Worm (Caenorhabditis elegans) whole organism, young adult: ENCODE data around the gene F41G3.3.

Experiments used
- B0261.1 ChIP-seq: sonication (generic microtip); optimal IDR thresholded peaks from 2 replicates; lab custom pipeline; 2016; ENCODE audit warnings: mild to moderate bottlenecking, missing genetic modification characterization, moderate library complexity, missing compliant biosample characterization
- B0336.3 ChIP-seq: fragments of 200-800 bp; sonication (Bioruptor generic); IDR thresholded peaks from 2 replicates; pipeline ENCODE4 v1.3.6; 2022; ENCODE audit warnings: missing genetic modification characterization, missing compliant biosample characterization
- C06A6.2 ChIP-seq: fragments of 200-800 bp; sonication (Bioruptor generic); conservative IDR thresholded peaks from 2 replicates; pipeline ENCODE4 v1.3.6; 2022; ENCODE audit warnings: missing genetic modification characterization, missing compliant biosample characterization
- C17E4.6 ChIP-seq: fragments of 200-800 bp; sonication (Bioruptor generic); IDR thresholded peaks from 2 replicates; pipeline ENCODE4 v1.3.6; 2022; ENCODE audit warnings: missing genetic modification reagents, missing genetic modification characterization, missing compliant biosample characterization
- F23B12.7 ChIP-seq: sonication (generic microtip); optimal IDR thresholded peaks from 2 replicates; lab custom pipeline; 2017; ENCODE audit warnings: missing genetic modification characterization, mild to moderate bottlenecking, missing compliant biosample characterization, antibody characterized with exemption, moderate library complexity; ENCODE audit not compliant: insufficient read depth
- F37B4.10 ChIP-seq: fragments of 200-800 bp; sonication (Bioruptor generic); IDR thresholded peaks from 2 replicates; pipeline ENCODE4 v1.3.6; 2022; ENCODE audit warnings: missing genetic modification characterization, missing compliant biosample characterization
- F39B2.1 ChIP-seq: fragments of 200-800 bp; sonication (Bioruptor generic); IDR thresholded peaks from 2 replicates; pipeline ENCODE4 v1.3.6; 2022; ENCODE audit warnings: missing genetic modification reagents, missing genetic modification characterization, missing compliant biosample characterization
- F52B5.7 ChIP-seq: sonication (generic microtip); optimal IDR thresholded peaks from 2 replicates; lab custom pipeline; 2016; ENCODE audit warnings: mild to moderate bottlenecking, missing genetic modification characterization, missing compliant biosample characterization
- F57C9.4 ChIP-seq: sonication (generic microtip); optimal IDR thresholded peaks from 2 replicates; lab custom pipeline; 2017; ENCODE audit warnings: mild to moderate bottlenecking, missing genetic modification characterization, missing compliant biosample characterization
- K11D2.4 ChIP-seq: fragments of 200-800 bp; sonication (Bioruptor generic); IDR thresholded peaks from 2 replicates; pipeline ENCODE4 v1.3.6; 2022; ENCODE audit warnings: missing genetic modification reagents, missing genetic modification characterization, missing compliant biosample characterization
- K12H6.12 ChIP-seq: fragments of 200-800 bp; sonication (Bioruptor generic); optimal IDR thresholded peaks from 2 replicates; lab custom pipeline; 2018; ENCODE audit warnings: mild to moderate bottlenecking, missing genetic modification characterization, missing compliant biosample characterization
- T07F8.4 ChIP-seq: sonication (generic microtip); optimal IDR thresholded peaks from 2 replicates; lab custom pipeline; 2016; ENCODE audit warnings: mild to moderate bottlenecking, missing genetic modification characterization, moderate library complexity, missing compliant biosample characterization
- Y53G8AR.9 ChIP-seq: fragments of 200-800 bp; sonication (Bioruptor generic); conservative IDR thresholded peaks from 2 replicates; pipeline ENCODE4 v1.3.6; 2022; ENCODE audit warnings: missing genetic modification reagents, missing genetic modification characterization, missing compliant biosample characterization
- Y95B8A.8 ChIP-seq: fragments of 200-800 bp; sonication (Bioruptor generic); IDR thresholded peaks from 2 replicates; pipeline ENCODE4 v1.3.6; 2022; ENCODE audit warnings: missing genetic modification reagents, missing genetic modification characterization, missing compliant biosample characterization
- ama-1 ChIP-seq, 3 experiments: fragments of 150-350 bp in 1 of 3; sonication (generic microtip) in 2 of 3; optimal IDR thresholded peaks; 2 replicates each; lab custom pipeline; 2014 to 2018; ENCODE audit warnings: missing biosample characterization in 2 of 3, missing genetic modification characterization in 2 of 3, missing genetic modification reagents in 2 of 3
- attf-5 ChIP-seq: fragments of 200-800 bp; sonication (Bioruptor generic); optimal IDR thresholded peaks from 2 replicates; lab custom pipeline; 2018; ENCODE audit warnings: mild to moderate bottlenecking, missing genetic modification characterization, missing compliant biosample characterization
- ccch-3 ChIP-seq: fragments of 200-800 bp; sonication (Bioruptor generic); optimal IDR thresholded peaks from 2 replicates; lab custom pipeline; 2018; ENCODE audit warnings: mild to moderate bottlenecking, missing genetic modification characterization, missing compliant biosample characterization
- cebp-2 ChIP-seq: fragments of 200-800 bp; sonication (Bioruptor generic); IDR thresholded peaks from 2 replicates; pipeline ENCODE4 v1.3.6; 2022; ENCODE audit warnings: missing genetic modification characterization, missing compliant biosample characterization
- ceh-27 ChIP-seq: fragments of 200-800 bp; sonication (Bioruptor generic); optimal IDR thresholded peaks from 2 replicates; lab custom pipeline; 2018; ENCODE audit warnings: mild to moderate bottlenecking, missing genetic modification characterization, moderate library complexity, missing compliant biosample characterization
- ceh-40 ChIP-seq: fragments of 200-800 bp; sonication (Bioruptor generic); IDR thresholded peaks from 2 replicates; pipeline ENCODE4 v1.3.6; 2022; ENCODE audit warnings: missing genetic modification characterization, missing compliant biosample characterization
- ceh-79 ChIP-seq: sonication (generic microtip); optimal IDR thresholded peaks from 2 replicates; lab custom pipeline; 2017; ENCODE audit warnings: mild to moderate bottlenecking, missing genetic modification characterization, missing compliant biosample characterization
- efl-1 ChIP-seq: fragments of 150-350 bp; optimal IDR thresholded peaks from 2 replicates; lab custom pipeline; 2014; ENCODE audit warnings: missing biosample characterization, missing genetic modification reagents, missing genetic modification characterization
- egl-44 ChIP-seq: fragments of 200-800 bp; sonication (Bioruptor generic); IDR thresholded peaks from 2 replicates; pipeline ENCODE4 v1.3.6; 2022; ENCODE audit warnings: missing genetic modification reagents, missing genetic modification characterization, missing compliant biosample characterization
- ekl-4 ChIP-seq: fragments of 200-800 bp; sonication (Bioruptor generic); IDR thresholded peaks from 2 replicates; pipeline ENCODE4 v1.3.6; 2022; ENCODE audit warnings: missing genetic modification reagents, missing genetic modification characterization, missing compliant biosample characterization
- hlh-26 ChIP-seq: fragments of 200-800 bp; sonication (Bioruptor generic); conservative IDR thresholded peaks from 2 replicates; pipeline ENCODE4 v1.3.6; 2022; ENCODE audit warnings: missing genetic modification reagents, missing genetic modification characterization, missing compliant biosample characterization
- hsf-1 ChIP-seq: fragments of 200-800 bp; sonication (Bioruptor generic); IDR thresholded peaks from 2 replicates; pipeline ENCODE4 v1.3.6; 2022; ENCODE audit warnings: missing genetic modification reagents, missing genetic modification characterization, missing compliant biosample characterization
- lag-1 ChIP-seq: fragments of 200-800 bp; sonication (Bioruptor generic); IDR thresholded peaks from 2 replicates; pipeline ENCODE4 v1.3.6; 2022; ENCODE audit warnings: missing genetic modification reagents, missing genetic modification characterization, missing compliant biosample characterization
- let-607 ChIP-seq, 2 experiments: fragments of 200-800 bp in 1 of 2; sonication (Bioruptor generic) in 1 of 2; sonication (generic microtip) in 1 of 2; optimal IDR thresholded peaks; 2 replicates each; lab custom pipeline; 2016 to 2018; ENCODE audit warnings: mild to moderate bottlenecking in 2 of 2, missing compliant biosample characterization in 2 of 2, missing genetic modification characterization in 2 of 2, moderate library complexity in 2 of 2, missing genotype in 1 of 2
- lin-26 ChIP-seq: fragments of 200-800 bp; sonication (Bioruptor generic); IDR thresholded peaks from 2 replicates; pipeline ENCODE4 v1.3.6; 2022; ENCODE audit warnings: missing genetic modification reagents, missing genetic modification characterization, missing compliant biosample characterization
- lsl-1 ChIP-seq: fragments of 200-800 bp; sonication (Bioruptor generic); optimal IDR thresholded peaks from 2 replicates; lab custom pipeline; 2018; ENCODE audit warnings: mild to moderate bottlenecking, missing genetic modification characterization, moderate library complexity, missing compliant biosample characterization
- madf-3 ChIP-seq: fragments of 200-800 bp; sonication (Bioruptor generic); IDR thresholded peaks from 2 replicates; pipeline ENCODE4 v1.3.6; 2022; ENCODE audit warnings: missing genetic modification reagents, missing genetic modification characterization, missing compliant biosample characterization
- madf-8 ChIP-seq: fragments of 200-800 bp; sonication (Bioruptor generic); conservative IDR thresholded peaks from 2 replicates; pipeline ENCODE4 v1.3.6; 2022; ENCODE audit warnings: missing genetic modification reagents, missing genetic modification characterization, missing compliant biosample characterization
- mel-28 ChIP-seq: sonication (generic microtip); optimal IDR thresholded peaks from 2 replicates; lab custom pipeline; 2016; ENCODE audit warnings: borderline replicate concordance, mild to moderate bottlenecking, missing genetic modification characterization, missing compliant biosample characterization
- mes-4 ChIP-seq: sonication (generic microtip); optimal IDR thresholded peaks from 2 replicates; lab custom pipeline; 2016; ENCODE audit warnings: missing genotype, missing genetic modification characterization, missing compliant biosample characterization
- mxl-1 ChIP-seq: sonication (generic microtip); optimal IDR thresholded peaks from 2 replicates; lab custom pipeline; 2016; ENCODE audit warnings: missing genetic modification characterization, missing compliant biosample characterization
- nfya-1 ChIP-seq: sonication (generic microtip); optimal IDR thresholded peaks from 2 replicates; lab custom pipeline; 2017; ENCODE audit warnings: antibody characterized with exemption, missing compliant biosample characterization, missing genetic modification characterization, borderline replicate concordance; ENCODE audit not compliant: insufficient read depth
- pbrm-1 ChIP-seq: fragments of 200-800 bp; sonication (Bioruptor generic); IDR thresholded peaks from 2 replicates; pipeline ENCODE4 v1.3.6; 2022; ENCODE audit warnings: missing genetic modification reagents, missing genetic modification characterization, missing compliant biosample characterization
- rec-8 ChIP-seq, 2 experiments: sonication (generic microtip); optimal IDR thresholded peaks; 2 replicates each; lab custom pipeline; 2016; ENCODE audit warnings: mild to moderate bottlenecking in 2 of 2, missing genetic modification characterization in 2 of 2, missing genetic modification reagents in 2 of 2, missing genotype in 2 of 2, missing biosample characterization in 1 of 2, missing compliant biosample characterization in 1 of 2, moderate library complexity in 1 of 2
- repo-1 ChIP-seq: sonication (generic microtip); optimal IDR thresholded peaks from 2 replicates; lab custom pipeline; 2017; ENCODE audit warnings: mild to moderate bottlenecking, missing genetic modification characterization, missing compliant biosample characterization
- sdz-38 ChIP-seq: sonication (generic microtip); optimal IDR thresholded peaks from 2 replicates; lab custom pipeline; 2016; ENCODE audit warnings: missing genotype, missing genetic modification characterization, missing compliant biosample characterization
- sea-2 ChIP-seq: fragments of 200-800 bp; sonication (Bioruptor generic); IDR thresholded peaks from 2 replicates; pipeline ENCODE4 v1.3.6; 2022; ENCODE audit warnings: missing genetic modification characterization, missing compliant biosample characterization
- snpc-1.3 ChIP-seq: sonication (generic microtip); optimal IDR thresholded peaks from 2 replicates; lab custom pipeline; 2017; ENCODE audit warnings: missing genetic modification characterization, mild to moderate bottlenecking, missing compliant biosample characterization, antibody characterized with exemption, moderate library complexity, missing genotype, missing genetic modification reagents; ENCODE audit not compliant: insufficient read depth
- tbp1 ChIP-seq: fragments of 200-800 bp; sonication (Bioruptor generic); optimal IDR thresholded peaks from 2 replicates; lab custom pipeline; 2018; ENCODE audit warnings: mild to moderate bottlenecking, missing genetic modification characterization, missing compliant biosample characterization
- unc-130 ChIP-seq: sonication (generic microtip); optimal IDR thresholded peaks from 2 replicates; lab custom pipeline; 2016; ENCODE audit warnings: missing genetic modification reagents, missing genetic modification characterization, missing compliant biosample characterization
- zfh-2 ChIP-seq: fragments of 200-800 bp; sonication (Bioruptor generic); conservative IDR thresholded peaks from 2 replicates; pipeline ENCODE4 v1.3.6; 2022; ENCODE audit warnings: missing genetic modification reagents, missing genetic modification characterization, missing compliant biosample characterization
- zim-3 ChIP-seq: sonication (generic microtip); optimal IDR thresholded peaks from 2 replicates; lab custom pipeline; 2017; ENCODE audit warnings: mild to moderate bottlenecking, missing genetic modification characterization, moderate library complexity, missing compliant biosample characterization
- ztf-18 ChIP-seq: sonication (generic microtip); optimal IDR thresholded peaks from 2 replicates; lab custom pipeline; 2016; ENCODE audit warnings: missing genotype, mild to moderate bottlenecking, missing genetic modification characterization, missing compliant biosample characterization
- ztf-22 ChIP-seq: fragments of 200-800 bp; sonication (Bioruptor generic); optimal IDR thresholded peaks from 2 replicates; lab custom pipeline; 2018; ENCODE audit warnings: mild to moderate bottlenecking, missing genetic modification characterization, moderate library complexity, missing compliant biosample characterization

F41G3.3 gene

DNA sequence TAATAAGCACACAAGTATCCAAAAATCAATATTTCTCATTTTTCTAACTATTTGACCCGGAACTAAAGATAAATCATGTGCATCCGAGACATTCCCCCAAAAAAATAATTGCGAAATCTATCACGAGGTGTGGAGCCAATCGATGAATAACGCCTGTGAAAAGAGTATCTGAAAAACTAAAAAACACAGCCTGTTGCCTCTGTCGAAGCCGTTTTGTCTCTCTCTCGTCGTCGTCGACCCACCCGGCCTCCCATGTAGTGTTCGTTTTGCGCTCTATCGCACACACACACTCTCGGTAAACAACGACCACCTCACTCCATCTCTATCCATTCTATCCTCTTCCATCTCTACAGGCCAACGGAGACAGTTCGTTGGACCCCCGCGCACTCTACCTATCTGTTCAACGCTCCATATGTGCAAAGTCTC lies 26.4 kb downstream of the F41G3.3 start:
- TF ChIP-seq lag-1 (GFP tag; lab: Robert Waterston, UW) (no peak), mel-28 (tag; lab: Kevin White, UChicago) (no peak), attf-5 (GFP tag; lab: Kevin White, UChicago) (peak; percentile 92), Y95B8A.8 (GFP tag; lab: Robert Waterston, UW) (no peak), madf-8 (GFP tag; lab: Robert Waterston, UW) (no peak), F57C9.4 (tag; lab: Kevin White, UChicago) (no peak), C06A6.2 (GFP tag; lab: Robert Waterston, UW) (no peak), ceh-79 (tag; lab: Kevin White, UChicago) (no peak), efl-1 (GFP tag; lab: Kevin White, UChicago) (no peak), zim-3 (no peak), ceh-40 (GFP tag; lab: Robert Waterston, UW) (no peak), B0261.1 (tag; lab: Kevin White, UChicago) (no peak), K12H6.12 (tag; lab: Kevin White, UChicago) (peak; percentile 91), ama-1 (optimal IDR thresholded peaks at IDR 0.05; lab: Kevin White, UChicago) (no peak), ama-1 (GFP tag; optimal IDR thresholded peaks at IDR 0.05; lab: Kevin White, UChicago) (no peak), F52B5.7 (tag; lab: Kevin White, UChicago) (no peak), lsl-1 (GFP tag; lab: Kevin White, UChicago) (no peak), pbrm-1 (GFP tag; lab: Robert Waterston, UW) (0 out of 2 replicates have a peak, but pooled peaks have one; percentile 33), B0336.3 (GFP tag; lab: Robert Waterston, UW) (peak; percentile 41), let-607 (tag; optimal IDR thresholded peaks at IDR 0.05; lab: Kevin White, UChicago) (no peak), T07F8.4 (no peak), unc-130 (no peak), hlh-26 (GFP tag; lab: Robert Waterston, UW) (no peak), hsf-1 (GFP tag; lab: Robert Waterston, UW) (no peak), sea-2 (no peak), ztf-22 (no peak), F39B2.1 (GFP tag; lab: Robert Waterston, UW) (no peak), mxl-1 (no peak), zfh-2 (GFP tag; lab: Robert Waterston, UW) (peak; percentile 82), tbp1 (GFP tag; lab: Kevin White, UChicago) (peak; percentile 26), nfya-1 (tag; lab: Kevin White, UChicago) (no peak), cebp-2 (GFP tag; lab: Robert Waterston, UW) (0 out of 2 replicates have a peak, but pooled peaks have one; percentile 15), ccch-3 (GFP tag; lab: Kevin White, UChicago) (no peak), repo-1 (tag; lab: Kevin White, UChicago) (no peak), rec-8 (tag; optimal IDR thresholded peaks at IDR 0.05; lab: Kevin White, UChicago) (no peak), sdz-38 (tag; lab: Kevin White, UChicago) (no peak), lin-26 (GFP tag; lab: Robert Waterston, UW) (0 out of 2 replicates have a peak, but pooled peaks have one; percentile 44), K11D2.4 (GFP tag; lab: Robert Waterston, UW) (no peak; the same call in 1 of the 2 replicates), ceh-27 (GFP tag; lab: Kevin White, UChicago) (peak; percentile 76), mes-4 (tag; lab: Kevin White, UChicago) (no peak), ekl-4 (GFP tag; lab: Robert Waterston, UW) (no peak), C17E4.6 (GFP tag; lab: Robert Waterston, UW) (no peak), F23B12.7 (no peak), egl-44 (GFP tag; lab: Robert Waterston, UW) (no peak), madf-3 (no peak), Y53G8AR.9 (no peak), F37B4.10 (GFP tag; lab: Robert Waterston, UW) (no peak), ztf-18 (tag; lab: Kevin White, UChicago) (peak; percentile 39), snpc-1.3 (tag; lab: Kevin White, UChicago) (no peak)
